Fruit fly (Drosophila melanogaster) whole organism, prepupa: ENCODE data around the gene Cyt-b5-r.

Source experiments
- CG10669 ChIP-seq: fragments of 200-800 bp; sonication (Bioruptor generic); optimal IDR thresholded peaks from 3 replicates; lab custom pipeline; 2018; ENCODE audit warnings: missing biosample characterization, mild to moderate bottlenecking, missing genetic modification characterization, moderate library complexity
- CG11294 ChIP-seq: fragments of 200-800 bp; sonication (Bioruptor generic); IDR thresholded peaks from 2 replicates; pipeline ENCODE4 v1.3.6; 2022; ENCODE audit warnings: missing biosample characterization, missing genetic modification characterization
- CG11762 ChIP-seq: fragments of 200-800 bp; sonication (Bioruptor generic); optimal IDR thresholded peaks from 3 replicates; lab custom pipeline; 2016; ENCODE audit warnings: missing biosample characterization, missing genetic modification characterization; ENCODE audit not compliant: insufficient read depth
- CG11902 ChIP-seq: fragments of 200-800 bp; sonication (Bioruptor generic); optimal IDR thresholded peaks from 3 replicates; lab custom pipeline; 2016; ENCODE audit warnings: missing biosample characterization, missing genetic modification characterization
- CG3032 ChIP-seq: fragments of 200-800 bp; optimal IDR thresholded peaks from 2 replicates; lab custom pipeline; 2019; ENCODE audit warnings: missing biosample characterization, mild to moderate bottlenecking, missing genetic modification characterization, moderate library complexity
- CG31627 ChIP-seq: fragments of 200-800 bp; sonication (Bioruptor generic); optimal IDR thresholded peaks from 3 replicates; lab custom pipeline; 2016; ENCODE audit warnings: missing biosample characterization, missing genetic modification characterization
- CG32006 ChIP-seq: fragments of 200-800 bp; sonication (Bioruptor generic); optimal IDR thresholded peaks from 3 replicates; lab custom pipeline; 2017; ENCODE audit warnings: missing biosample characterization, mild to moderate bottlenecking, missing genetic modification characterization
- CG3919 ChIP-seq: fragments of 200-800 bp; sonication (Bioruptor generic); optimal IDR thresholded peaks from 3 replicates; lab custom pipeline; 2016; ENCODE audit warnings: missing biosample characterization, missing genetic modification characterization
- CG6163 ChIP-seq: fragments of 200-800 bp; sonication (Bioruptor generic); IDR thresholded peaks from 3 replicates; pipeline ENCODE4 v1.3.6; 2022; ENCODE audit warnings: missing biosample characterization, missing genetic modification characterization
- CG6808 ChIP-seq: fragments of 200-800 bp; sonication (Bioruptor generic); optimal IDR thresholded peaks from 3 replicates; lab custom pipeline; 2017; ENCODE audit warnings: missing biosample characterization, missing genetic modification characterization, mild to moderate bottlenecking, moderate library complexity, missing genetic modification reagents
- CG6854 ChIP-seq: fragments of 200-800 bp; sonication (Bioruptor generic); optimal IDR thresholded peaks from 2 replicates; lab custom pipeline; 2017; ENCODE audit warnings: missing biosample characterization, mild to moderate bottlenecking, missing genetic modification characterization
- CG7368 ChIP-seq: fragments of 200-800 bp; sonication (Bioruptor generic); optimal IDR thresholded peaks from 3 replicates; lab custom pipeline; 2016; ENCODE audit warnings: missing biosample characterization, missing genetic modification characterization
- CG8119 ChIP-seq: fragments of 200-800 bp; sonication (Bioruptor generic); IDR thresholded peaks from 3 replicates; pipeline ENCODE4 v1.3.6; 2022; ENCODE audit warnings: missing biosample characterization, missing genetic modification characterization
- CG9139 ChIP-seq: fragments of 200-800 bp; sonication (Bioruptor generic); optimal IDR thresholded peaks from 3 replicates; lab custom pipeline; 2017; ENCODE audit warnings: missing biosample characterization, mild to moderate bottlenecking, missing genetic modification characterization
- Eip78C ChIP-seq: fragments of 200-800 bp; sonication (Bioruptor generic); peaks from one replicate; lab custom pipeline; 2016; ENCODE audit warnings: missing biosample characterization, missing genetic modification characterization
- Ets96B ChIP-seq: fragments of 200-800 bp; optimal IDR thresholded peaks from 2 replicates; lab custom pipeline; 2019; ENCODE audit warnings: missing biosample characterization, mild to moderate bottlenecking, missing genetic modification characterization, moderate library complexity
- Hr39 ChIP-seq: fragments of 200-800 bp; sonication (Bioruptor generic); optimal IDR thresholded peaks from 2 replicates; lab custom pipeline; 2016; ENCODE audit warnings: missing biosample characterization, missing genetic modification characterization
- Hr4 ChIP-seq: fragments of 200-800 bp; sonication (Bioruptor generic); optimal IDR thresholded peaks from 3 replicates; lab custom pipeline; 2016; ENCODE audit warnings: missing biosample characterization, missing genetic modification characterization
- Lpt ChIP-seq: fragments of 200-800 bp; sonication (Bioruptor generic); optimal IDR thresholded peaks from 3 replicates; lab custom pipeline; 2016; ENCODE audit warnings: missing biosample characterization, missing genetic modification characterization
- Met ChIP-seq: fragments of 200-800 bp; sonication (Bioruptor generic); optimal IDR thresholded peaks from 3 replicates; lab custom pipeline; 2016; ENCODE audit warnings: missing biosample characterization, missing genetic modification characterization
- OdsH ChIP-seq: fragments of 200-800 bp; sonication (Bioruptor generic); optimal IDR thresholded peaks from 3 replicates; lab custom pipeline; 2016; ENCODE audit warnings: missing biosample characterization, missing genetic modification characterization
- Sox102F ChIP-seq: fragments of 200-800 bp; sonication (Bioruptor generic); optimal IDR thresholded peaks from 2 replicates; lab custom pipeline; 2016; ENCODE audit warnings: missing biosample characterization, mild to moderate bottlenecking, missing genetic modification characterization
- Sox14 ChIP-seq: fragments of 200-800 bp; sonication (Bioruptor generic); optimal IDR thresholded peaks from 3 replicates; lab custom pipeline; 2016; ENCODE audit warnings: missing biosample characterization, missing genetic modification characterization
- acj6 ChIP-seq: fragments of 200-800 bp; sonication (Bioruptor generic); optimal IDR thresholded peaks from 3 replicates; lab custom pipeline; 2016; ENCODE audit warnings: missing biosample characterization, missing genetic modification characterization
- cyc ChIP-seq: fragments of 200-800 bp; sonication (Bioruptor generic); optimal IDR thresholded peaks from 3 replicates; lab custom pipeline; 2016; ENCODE audit warnings: missing biosample characterization, missing genetic modification characterization
- dsx ChIP-seq: fragments of 200-800 bp; optimal IDR thresholded peaks from 3 replicates; lab custom pipeline; 2019; ENCODE audit warnings: missing biosample characterization, mild to moderate bottlenecking, missing genetic modification characterization, moderate library complexity; ENCODE audit not compliant: poor library complexity, severe bottlenecking
- eg ChIP-seq: fragments of 200-800 bp; sonication (Bioruptor generic); IDR thresholded peaks from 3 replicates; pipeline ENCODE4 v1.3.6; 2022; ENCODE audit warnings: missing biosample characterization, missing genetic modification characterization
- fd59A ChIP-seq: fragments of 200-800 bp; sonication (Bioruptor generic); optimal IDR thresholded peaks from 2 replicates; lab custom pipeline; 2017; ENCODE audit warnings: missing biosample characterization, mild to moderate bottlenecking, missing genetic modification characterization, missing genetic modification reagents
- fd85E ChIP-seq: fragments of 200-800 bp; sonication (Bioruptor generic); optimal IDR thresholded peaks from 3 replicates; lab custom pipeline; 2016; ENCODE audit warnings: missing biosample characterization, missing genetic modification characterization
- fkh ChIP-seq: fragments of 200-800 bp; sonication (Bioruptor generic); optimal IDR thresholded peaks from 3 replicates; lab custom pipeline; 2017; ENCODE audit warnings: missing biosample characterization, mild to moderate bottlenecking, missing genetic modification characterization, moderate library complexity
- lz ChIP-seq: fragments of 200-800 bp; sonication (Bioruptor generic); optimal IDR thresholded peaks from 3 replicates; lab custom pipeline; 2016; ENCODE audit warnings: missing biosample characterization, missing genetic modification characterization
- net ChIP-seq: fragments of 200-800 bp; sonication (Bioruptor generic); optimal IDR thresholded peaks from 3 replicates; lab custom pipeline; 2016; ENCODE audit warnings: missing biosample characterization, missing genetic modification characterization
- pdm3 ChIP-seq: fragments of 200-800 bp; sonication (Bioruptor generic); optimal IDR thresholded peaks from 3 replicates; lab custom pipeline; 2016; ENCODE audit warnings: missing biosample characterization, missing genetic modification characterization
- salr ChIP-seq, 2 experiments: fragments of 200-800 bp; sonication (Bioruptor generic); optimal IDR thresholded peaks; 3 replicates each; lab custom pipeline; 2016 to 2018; ENCODE audit warnings: missing biosample characterization in 2 of 2, missing genetic modification characterization in 2 of 2, mild to moderate bottlenecking in 1 of 2
- spab ChIP-seq: fragments of 200-800 bp; sonication (Bioruptor generic); optimal IDR thresholded peaks from 2 replicates; lab custom pipeline; 2017; ENCODE audit warnings: missing biosample characterization, mild to moderate bottlenecking, missing genetic modification characterization, missing genetic modification reagents
- ss ChIP-seq, 2 experiments: fragments of 200-800 bp; sonication (Bioruptor generic); optimal IDR thresholded peaks; 2 replicates in 1 of 2; 3 replicates in 1 of 2; lab custom pipeline; 2017 to 2018; ENCODE audit warnings: mild to moderate bottlenecking in 2 of 2, missing biosample characterization in 2 of 2, missing genetic modification characterization in 2 of 2, moderate library complexity in 1 of 2
- svp ChIP-seq: fragments of 200-800 bp; sonication (Bioruptor generic); peaks from one replicate; lab custom pipeline; 2016; ENCODE audit warnings: missing biosample characterization, missing genetic modification characterization
- topi ChIP-seq: fragments of 200-800 bp; sonication (Bioruptor generic); optimal IDR thresholded peaks from 3 replicates; lab custom pipeline; 2016; ENCODE audit warnings: missing biosample characterization, missing genetic modification characterization
- vri ChIP-seq: fragments of 200-800 bp; sonication (Bioruptor generic); optimal IDR thresholded peaks from 3 replicates; lab custom pipeline; 2016; ENCODE audit warnings: missing biosample characterization, mild to moderate bottlenecking, missing genetic modification characterization

Cyt-b5-r gene

dm6 chr2L:16818335-16818973 lies 27.9 kb upstream of the Cyt-b5-r start (continued):
- peak; percentile 56; the same call in 1 of the 2 replicates for TF ChIP-seq CG11294 (GFP tag; lab: Robert Waterston, UW)
- peak; percentile 62 for TF ChIP-seq Sox102F
- peak; percentile 70 for TF ChIP-seq net (GFP tag; lab: Kevin White, UChicago)
- peak; percentile 95 for TF ChIP-seq Eip78C (GFP tag; lab: Kevin White, UChicago)
- peak; percentile 72 for TF ChIP-seq Ets96B (tag; lab: Kevin White, UChicago)
- peak; percentile 77 for TF ChIP-seq acj6 (GFP tag; lab: Kevin White, UChicago)
- peak; percentile 76 for TF ChIP-seq Sox14 (GFP tag; lab: Kevin White, UChicago)
- peak; percentile 51 for TF ChIP-seq cyc (GFP tag; lab: Kevin White, UChicago)
- TF ChIP-seq fd59A (GFP tag; lab: Kevin White, UChicago), result peak; percentile 61
- TF ChIP-seq fkh (GFP tag; lab: Kevin White, UChicago), result no peak
- TF ChIP-seq Hr4 (GFP tag; lab: Kevin White, UChicago), result peak; percentile 80
- peak; percentile 71 for TF ChIP-seq svp (GFP tag; lab: Kevin White, UChicago)
- peak; percentile 66 for TF ChIP-seq Lpt (GFP tag; lab: Kevin White, UChicago)
- peak; percentile 53 for TF ChIP-seq CG11762
- peak; percentile 79; the same call in 2 of the 3 replicates for TF ChIP-seq CG8119 (GFP tag; lab: Robert Waterston, UW)
- TF ChIP-seq Met, result peak; percentile 59
- peak; percentile 5 for TF ChIP-seq CG9139 (GFP tag; lab: Kevin White, UChicago)
- TF ChIP-seq CG11902 (GFP tag; lab: Kevin White, UChicago), result peak; percentile 10
- TF ChIP-seq ss (GFP tag; optimal IDR thresholded peaks at IDR 0.05; lab: Kevin White, UChicago), result peak; percentile 14 to 47
- peak; percentile 63 for TF ChIP-seq topi (GFP tag; lab: Kevin White, UChicago)
- peak; percentile 81 for TF ChIP-seq CG10669 (GFP tag; lab: Kevin White, UChicago)
- TF ChIP-seq CG6854, result no peak
- TF ChIP-seq spab, result peak; percentile 73
- TF ChIP-seq pdm3 (GFP tag; lab: Kevin White, UChicago), result peak; percentile 75
- peak; percentile 82 for TF ChIP-seq CG32006
- peak; percentile 61 for TF ChIP-seq CG7368 (GFP tag; lab: Kevin White, UChicago)
- no peak for TF ChIP-seq fd85E (GFP tag; lab: Kevin White, UChicago)
- TF ChIP-seq eg (GFP tag; lab: Robert Waterston, UW), result no peak; the same call in 1 of the 3 replicates
- TF ChIP-seq Hr39, result peak; percentile 51
- peak; percentile 63 for TF ChIP-seq CG3032 (tag; lab: Kevin White, UChicago)
- TF ChIP-seq CG3919, result no peak
- peak; percentile 79 for TF ChIP-seq CG6163 (GFP tag; lab: Robert Waterston, UW)
- TF ChIP-seq CG6808 (GFP tag; lab: Kevin White, UChicago), result peak; percentile 42
- TF ChIP-seq vri, result peak; percentile 71

dm6 chr2L:16817421-16818101 lies 27.0 kb upstream of the Cyt-b5-r start:
- TF ChIP-seq CG31627 (GFP tag; lab: Kevin White, UChicago) (peak; percentile 5), Eip78C (GFP tag; lab: Kevin White, UChicago) (peak; percentile 33), salr (GFP tag; optimal IDR thresholded peaks at IDR 0.05; lab: Kevin White, UChicago) (no peak), lz (GFP tag; lab: Kevin White, UChicago) (no peak), CG6808 (GFP tag; lab: Kevin White, UChicago) (no peak), Met (peak; percentile 20), svp (GFP tag; lab: Kevin White, UChicago) (peak; percentile 96), vri (peak; percentile 86), topi (GFP tag; lab: Kevin White, UChicago) (peak; percentile 7), dsx (GFP tag; lab: Kevin White, UChicago) (no peak), OdsH (GFP tag; lab: Kevin White, UChicago) (no peak), Hr39 (peak; percentile 2)
